Worm (Caenorhabditis elegans): ENCODE data around the gene tni-3.

The tni-3 gene

ce11 chrV:16853956-16854683 is 19.2 kb upstream of the tni-3 start, which contains the start of the genes clec-35 and clec-27 (continued):
- TF ChIP-seq cebp-1 (GFP tag; IDR thresholded peaks at IDR 0.05), result no peak
- no peak for TF ChIP-seq cebp-1 (tag; optimal IDR thresholded peaks at IDR 0.05)
- no peak for TF ChIP-seq aptf-3 (GFP tag; IDR thresholded peaks at IDR 0.05)
- TF ChIP-seq madf-3 (GFP tag; IDR thresholded peaks at IDR 0.05), result no peak
- no peak for TF ChIP-seq ceh-27 (GFP tag; optimal IDR thresholded peaks at IDR 0.05)
- no peak for TF ChIP-seq F57C9.4 (tag; optimal IDR thresholded peaks at IDR 0.05)

ce11 chrV:16852002-16852401 is 17.1 kb upstream of the tni-3 start, which contains the start of gene clec-37:
Gene clec-37, minus strand, starts transcription at chrV:16852102.
- TF ChIP-seq rec-8 (tag; optimal IDR thresholded peaks at IDR 0.05) (no peak), athp-1 (tag; optimal IDR thresholded peaks at IDR 0.05) (no peak), him-1 (tag; optimal IDR thresholded peaks at IDR 0.05) (no peak), atf-7 (tag; optimal IDR thresholded peaks at IDR 0.05) (no peak), lsy-27 (tag; optimal IDR thresholded peaks at IDR 0.05; ENCODE audit: borderline replicate concordance, insufficient read depth) (no peak), nhr-179 (tag; optimal IDR thresholded peaks at IDR 0.05) (no peak), egl-44 (GFP tag; IDR thresholded peaks at IDR 0.05) (no peak), T07F8.4 (tag; optimal IDR thresholded peaks at IDR 0.05) (no peak), nfya-2 (GFP tag; IDR thresholded peaks at IDR 0.05) (no peak), fkh-3 (tag; optimal IDR thresholded peaks at IDR 0.05) (no peak), T26A5.8 (tag; optimal IDR thresholded peaks at IDR 0.05) (no peak), unc-130 (GFP tag; optimal IDR thresholded peaks at IDR 0.05) (no peak), lir-1 (GFP tag; conservative IDR thresholded peaks at IDR 0.05) (no peak), nhr-80 (tag; optimal IDR thresholded peaks at IDR 0.05) (no peak), egl-18 (GFP tag; IDR thresholded peaks at IDR 0.05) (no peak), egrh-3 (GFP tag; IDR thresholded peaks at IDR 0.05) (no peak)

- TF ChIP-seq dox-1 (GFP tag; IDR thresholded peaks at IDR 0.05) (no peak), sea-2 (GFP tag; IDR thresholded peaks at IDR 0.05) (no peak), nhr-80 (tag; optimal IDR thresholded peaks at IDR 0.05) (peak; percentile 18), attf-3 (GFP tag; conservative IDR thresholded peaks at IDR 0.05) (no peak), let-607 (tag; optimal IDR thresholded peaks at IDR 0.05) (no peak), pbrm-1 (GFP tag; IDR thresholded peaks at IDR 0.05) (no peak), ceh-27 (GFP tag; optimal IDR thresholded peaks at IDR 0.05) (no peak), F55B11.4 (tag; optimal IDR thresholded peaks at IDR 0.05; ENCODE audit: borderline replicate concordance, insufficient read depth) (no peak)
These were observed 13.6 kb upstream of the tni-3 start, which contains the start of the genes clec-36 and clec-26 for ce11 chrV:16848498-16848897. Gene clec-36, minus strand, starts transcription at chrV:16848598. Gene clec-26, plus strand, starts transcription at chrV:16848611.

- TF ChIP-seq ztf-6 (GFP tag; IDR thresholded peaks at IDR 0.05) (no peak), mes-4 (tag; optimal IDR thresholded peaks at IDR 0.05) (no peak), ztf-22 (GFP tag; optimal IDR thresholded peaks at IDR 0.05) (no peak), pha-4 (tag; optimal IDR thresholded peaks at IDR 0.05) (no peak), rcor-1 (GFP tag; IDR thresholded peaks at IDR 0.05) (no peak), Y79H2A.3 (GFP tag; conservative IDR thresholded peaks at IDR 0.05) (no peak), snpc-4 (GFP tag; optimal IDR thresholded peaks at IDR 0.05) (no peak), snpc-4 (tag; optimal IDR thresholded peaks at IDR 0.05) (no peak), sptf-2 (GFP tag; optimal IDR thresholded peaks at IDR 0.05) (no peak), F10E7.11 (tag; optimal IDR thresholded peaks at IDR 0.05) (no peak), aptf-3 (GFP tag; IDR thresholded peaks at IDR 0.05) (no peak), lin-40 (tag; optimal IDR thresholded peaks at IDR 0.05) (no peak), nfya-1 (tag; optimal IDR thresholded peaks at IDR 0.05; ENCODE audit: borderline replicate concordance, insufficient read depth) (no peak), rec-8 (tag; optimal IDR thresholded peaks at IDR 0.05) (no peak), let-607 (tag; optimal IDR thresholded peaks at IDR 0.05) (no peak), nhr-179 (tag; optimal IDR thresholded peaks at IDR 0.05) (no peak), tlf-1 (GFP tag; optimal IDR thresholded peaks at IDR 0.05) (no peak)
These were observed 8.0 kb upstream of the tni-3 start, which contains the start of gene clec-25 for ce11 chrV:16842941-16843340. Gene clec-25, plus strand, starts transcription at chrV:16843241.
